Worm (Caenorhabditis elegans): ENCODE data around the gene F17C8.3.
A peak's percentile ranks its signal among the peaks of the same experiment; 100 is the strongest.

The F17C8.3 gene

DNA sequence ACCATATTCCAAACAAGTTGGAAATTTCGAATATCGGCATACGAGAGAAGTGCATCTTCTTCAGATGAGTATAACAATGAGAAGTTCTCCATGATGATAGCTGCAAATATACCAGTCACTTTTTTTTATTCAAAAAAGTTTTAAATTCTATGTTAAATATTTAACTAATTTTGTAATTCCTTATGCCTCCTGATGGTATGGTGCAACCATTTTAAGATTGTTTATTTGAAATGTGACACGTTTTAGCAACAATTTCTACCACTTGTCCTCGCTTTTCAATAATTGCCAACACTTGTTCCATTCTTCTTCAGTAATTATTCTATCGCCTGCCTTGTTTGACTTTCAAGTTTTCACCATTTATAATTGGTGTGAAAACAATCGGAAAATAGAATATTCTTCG lies 14.2 kb downstream of the F17C8.3 start, which contains the start of gene F17C8.6:
Gene F17C8.6 (minus strand): TSS at position 101 of the 400 bp plus-strand sequence.
- no peak for TF ChIP-seq unc-62 (GFP tag; optimal IDR thresholded peaks at IDR 0.05)

ce11 chrIII:4748109-4748508 lies 16.4 kb downstream of the F17C8.3 start, which contains the start of gene col-89:
TSS of gene col-89 (plus strand) at chrIII:4748127.
- TF ChIP-seq unc-120 (tag; optimal IDR thresholded peaks at IDR 0.05; ENCODE audit: poor library complexity, severe bottlenecking) (no peak), pha-4 (tag; optimal IDR thresholded peaks at IDR 0.05) (no peak), nhr-12 (tag; optimal IDR thresholded peaks at IDR 0.05) (no peak), drap-1 (GFP tag; optimal IDR thresholded peaks at IDR 0.05) (no peak), sem-2 (GFP tag; optimal IDR thresholded peaks at IDR 0.05) (no peak), unc-62 (GFP tag; optimal IDR thresholded peaks at IDR 0.05) (no peak), M03D4.4 (tag; optimal IDR thresholded peaks at IDR 0.05) (no peak), ceh-39 (tag; optimal IDR thresholded peaks at IDR 0.05) (no peak), cnd-1 (tag; optimal IDR thresholded peaks at IDR 0.05) (no peak), unc-39 (tag; optimal IDR thresholded peaks at IDR 0.05) (no peak), hlh-1 (tag; optimal IDR thresholded peaks at IDR 0.05) (no peak), blmp-1 (tag; optimal IDR thresholded peaks at IDR 0.05) (no peak)

ce11 chrIII:4748666-4749065 lies 16.9 kb downstream of the F17C8.3 start:
- TF ChIP-seq nhr-76 (tag; optimal IDR thresholded peaks at IDR 0.05) (no peak), nhr-237 (tag; optimal IDR thresholded peaks at IDR 0.05) (no peak), unc-62 (GFP tag; optimal IDR thresholded peaks at IDR 0.05) (no peak), lin-13 (tag; optimal IDR thresholded peaks at IDR 0.05) (no peak), cnd-1 (tag; optimal IDR thresholded peaks at IDR 0.05) (no peak), ces-1 (GFP tag; optimal IDR thresholded peaks at IDR 0.05) (no peak), sem-2 (GFP tag; optimal IDR thresholded peaks at IDR 0.05) (no peak), ceh-39 (tag; optimal IDR thresholded peaks at IDR 0.05) (no peak), ceh-43 (GFP tag; optimal IDR thresholded peaks at IDR 0.05) (no peak), elt-3 (tag; optimal IDR thresholded peaks at IDR 0.05) (no peak), mab-5 (tag; optimal IDR thresholded peaks at IDR 0.05) (no peak), flh-1 (GFP tag; optimal IDR thresholded peaks at IDR 0.05) (no peak), M03D4.4 (tag; optimal IDR thresholded peaks at IDR 0.05) (no peak)

- TF ChIP-seq lin-13 (tag; optimal IDR thresholded peaks at IDR 0.05) (peak; percentile 79), flh-1 (GFP tag; optimal IDR thresholded peaks at IDR 0.05) (no peak), nhr-12 (tag; optimal IDR thresholded peaks at IDR 0.05) (no peak), mab-5 (tag; optimal IDR thresholded peaks at IDR 0.05) (peak; percentile 56), nhr-76 (tag; optimal IDR thresholded peaks at IDR 0.05) (no peak), cnd-1 (tag; optimal IDR thresholded peaks at IDR 0.05) (no peak), zip-8 (tag; optimal IDR thresholded peaks at IDR 0.05) (no peak), ceh-39 (tag; optimal IDR thresholded peaks at IDR 0.05) (peak; percentile 86), bed-3 (GFP tag; optimal IDR thresholded peaks at IDR 0.05) (no peak), M03D4.4 (tag; optimal IDR thresholded peaks at IDR 0.05) (no peak), ces-1 (GFP tag; optimal IDR thresholded peaks at IDR 0.05) (peak; percentile 96), mep-1 (tag; optimal IDR thresholded peaks at IDR 0.05) (peak; percentile 98), lsy-2 (tag; optimal IDR thresholded peaks at IDR 0.05) (peak; percentile 90), ceh-83 (GFP tag; optimal IDR thresholded peaks at IDR 0.05) (no peak), unc-120 (tag; optimal IDR thresholded peaks at IDR 0.05; ENCODE audit: poor library complexity, severe bottlenecking) (peak; percentile 65), nhr-2 (tag; optimal IDR thresholded peaks at IDR 0.05) (no peak), nhr-237 (tag; optimal IDR thresholded peaks at IDR 0.05) (peak; percentile 91), unc-62 (GFP tag; optimal IDR thresholded peaks at IDR 0.05) (no peak), sptf-1 (tag; optimal IDR thresholded peaks at IDR 0.05) (no peak), ceh-43 (GFP tag; optimal IDR thresholded peaks at IDR 0.05) (no peak), tbx-8 (GFP tag; optimal IDR thresholded peaks at IDR 0.05) (no peak), elt-1 (tag; optimal IDR thresholded peaks at IDR 0.05; ENCODE audit: borderline replicate concordance, insufficient read depth) (no peak), hlh-1 (tag; optimal IDR thresholded peaks at IDR 0.05) (peak; percentile 61), elt-3 (tag; optimal IDR thresholded peaks at IDR 0.05) (peak; percentile 17), ztf-11 (tag; optimal IDR thresholded peaks at IDR 0.05) (no peak), mls-2 (tag; optimal IDR thresholded peaks at IDR 0.05) (no peak), blmp-1 (tag; optimal IDR thresholded peaks at IDR 0.05) (no peak), sem-2 (GFP tag; optimal IDR thresholded peaks at IDR 0.05) (no peak), snpc-4 (tag; optimal IDR thresholded peaks at IDR 0.05) (no peak), lin-32 (GFP tag; optimal IDR thresholded peaks at IDR 0.05) (no peak), unc-39 (tag; optimal IDR thresholded peaks at IDR 0.05) (no peak), ham-2 (GFP tag; optimal IDR thresholded peaks at IDR 0.05) (no peak), pha-4 (tag; optimal IDR thresholded peaks at IDR 0.05) (peak; percentile 81), drap-1 (GFP tag; optimal IDR thresholded peaks at IDR 0.05) (peak; percentile 43), nhr-28 (tag; optimal IDR thresholded peaks at IDR 0.05) (no peak)
Observed at ce11 chrIII:4754001-4754561, 22.3 kb downstream of the F17C8.3 start, which contains the start of the genes rps-0 and rbg-3. TSS of gene rps-0 (minus strand) at chrIII:4754051. TSS of gene rbg-3 (plus strand) at chrIII:4754424.

Data from whole organism, mixed stage, embryonic.